Worm (Caenorhabditis elegans) whole organism, late embryonic: Measurements from ENCODE around the gene T08D2.8.
"Not testable (repeated sequence)": the region's sequence is repeated elsewhere in the genome, so short reads cannot be mapped to it uniquely, and the experiment has no call there.

Source experiments
- F13H6.1 ChIP-seq: sonication (generic microtip); optimal IDR thresholded peaks from 2 replicates; lab custom pipeline; 2016; ENCODE audit warnings: missing genetic modification characterization, missing compliant biosample characterization
- T23F11.4 ChIP-seq: fragments of 200-800 bp; sonication (Bioruptor generic); optimal IDR thresholded peaks from 2 replicates; lab custom pipeline; 2018; ENCODE audit warnings: mild to moderate bottlenecking, missing genetic modification characterization, missing compliant biosample characterization
- ahr-1 ChIP-seq: sonication (generic microtip); optimal IDR thresholded peaks from 2 replicates; lab custom pipeline; 2016; ENCODE audit warnings: missing genetic modification characterization, missing compliant biosample characterization
- ceh-19 ChIP-seq: fragments of 200-800 bp; sonication (Bioruptor generic); optimal IDR thresholded peaks from 2 replicates; lab custom pipeline; 2018; ENCODE audit warnings: mild to moderate bottlenecking, missing genetic modification characterization, missing compliant biosample characterization
- ceh-2 ChIP-seq: sonication (generic microtip); optimal IDR thresholded peaks from 2 replicates; lab custom pipeline; 2016; ENCODE audit warnings: missing genotype, missing genetic modification characterization, missing compliant biosample characterization
- ceh-34 ChIP-seq: sonication (generic microtip); optimal IDR thresholded peaks from 2 replicates; lab custom pipeline; 2016; ENCODE audit warnings: mild to moderate bottlenecking, missing genetic modification characterization, missing compliant biosample characterization
- ceh-48 ChIP-seq: sonication (generic microtip); optimal IDR thresholded peaks from 2 replicates; lab custom pipeline; 2016; ENCODE audit warnings: missing genetic modification characterization, inconsistent platforms, missing compliant biosample characterization
- ceh-6 ChIP-seq: fragments of 200-800 bp; sonication (Bioruptor generic); optimal IDR thresholded peaks from 2 replicates; lab custom pipeline; 2018; ENCODE audit warnings: mild to moderate bottlenecking, missing genetic modification characterization, missing compliant biosample characterization
- dmd-4 ChIP-seq: sonication (generic microtip); optimal IDR thresholded peaks from 2 replicates; lab custom pipeline; 2016; ENCODE audit warnings: borderline replicate concordance, missing genetic modification characterization, missing compliant biosample characterization
- hlh-13 ChIP-seq: fragments of 200-800 bp; sonication (Bioruptor generic); optimal IDR thresholded peaks from 2 replicates; lab custom pipeline; 2018; ENCODE audit warnings: mild to moderate bottlenecking, missing genetic modification characterization, missing compliant biosample characterization
- hlh-15 ChIP-seq: sonication (generic microtip); optimal IDR thresholded peaks from 2 replicates; lab custom pipeline; 2016; ENCODE audit warnings: missing genetic modification characterization, missing compliant biosample characterization
- hlh-30 ChIP-seq: sonication (generic microtip); optimal IDR thresholded peaks from 2 replicates; lab custom pipeline; 2017; ENCODE audit warnings: antibody characterized with exemption, missing genetic modification characterization, missing compliant biosample characterization; ENCODE audit not compliant: insufficient read depth
- madf-2 ChIP-seq: sonication (generic microtip); optimal IDR thresholded peaks from 2 replicates; lab custom pipeline; 2017; ENCODE audit warnings: missing genetic modification characterization, missing compliant biosample characterization
- nhr-11 ChIP-seq: fragments of 150-350 bp; optimal IDR thresholded peaks from 2 replicates; lab custom pipeline; 2014; ENCODE audit warnings: missing biosample characterization, missing genetic modification characterization
- pax-1 ChIP-seq: fragments of 150-350 bp; optimal IDR thresholded peaks from 2 replicates; lab custom pipeline; 2014; ENCODE audit warnings: missing biosample characterization, missing genetic modification characterization
- pha-2 ChIP-seq: sonication (generic microtip); optimal IDR thresholded peaks from 2 replicates; lab custom pipeline; 2017; ENCODE audit warnings: mild to moderate bottlenecking, missing genetic modification characterization, missing compliant biosample characterization
- pros-1 ChIP-seq: fragments of 150-350 bp; optimal IDR thresholded peaks from 2 replicates; lab custom pipeline; 2014; ENCODE audit warnings: missing biosample characterization, missing genetic modification reagents, missing genetic modification characterization
- ref-2 ChIP-seq: sonication (generic microtip); optimal IDR thresholded peaks from 2 replicates; lab custom pipeline; 2016; ENCODE audit warnings: missing genetic modification characterization, missing compliant biosample characterization
- rnt-1 ChIP-seq: sonication (generic microtip); optimal IDR thresholded peaks from 2 replicates; lab custom pipeline; 2016; ENCODE audit warnings: missing genetic modification characterization, missing compliant biosample characterization
- sox-2 ChIP-seq: fragments of 200-800 bp; sonication (Bioruptor generic); IDR thresholded peaks from 2 replicates; pipeline ENCODE4 v1.3.6; 2022; ENCODE audit warnings: missing genetic modification reagents, missing genetic modification characterization, missing compliant biosample characterization
- syd-9 ChIP-seq: sonication (generic microtip); optimal IDR thresholded peaks from 2 replicates; lab custom pipeline; 2016; ENCODE audit warnings: mild to moderate bottlenecking, missing genetic modification characterization, moderate library complexity, missing compliant biosample characterization
- ttx-3 ChIP-seq: sonication (generic microtip); optimal IDR thresholded peaks from 2 replicates; lab custom pipeline; 2016; ENCODE audit warnings: missing genetic modification reagents, missing genetic modification characterization, missing compliant biosample characterization
- unc-3 ChIP-seq, 2 experiments: fragments of 200-800 bp in 1 of 2; sonication (Bioruptor generic) in 1 of 2; sonication (generic microtip) in 1 of 2; conservative IDR thresholded peaks in 1 of 2; optimal IDR thresholded peaks in 1 of 2; 2 replicates each; pipeline versions ENCODE4 v1.3.6 to Lab custom; 2016 to 2022; ENCODE audit warnings: missing compliant biosample characterization in 2 of 2, missing genetic modification characterization in 2 of 2, missing genetic modification reagents in 1 of 2

Gene T08D2.8

ce11 chrX:183572-183971 lies 9.1 kb upstream of the T08D2.8 start:
- peak; percentile 25 for TF ChIP-seq ceh-48 (tag; lab: Kevin White, UChicago)

DNA sequence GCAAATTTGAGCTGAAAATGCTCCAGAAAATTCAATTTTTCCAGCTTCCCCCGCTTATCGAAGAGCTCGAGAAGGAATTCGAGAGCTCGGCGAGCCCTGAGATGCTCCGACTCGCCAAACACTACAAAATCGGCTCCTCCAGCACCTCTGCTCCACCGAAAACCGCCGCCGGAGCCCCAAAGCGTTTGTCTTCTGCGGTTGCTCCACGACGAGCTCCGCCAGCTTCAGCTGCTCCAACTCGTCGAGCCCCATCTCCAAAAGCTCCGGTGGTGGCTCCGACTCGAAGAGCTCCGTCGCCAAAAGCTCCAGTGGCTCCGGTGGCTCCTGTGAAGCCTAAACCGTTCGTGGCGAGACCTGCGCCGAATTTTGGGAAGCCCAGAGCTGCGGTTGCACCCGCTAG lies 3.8 kb downstream of the T08D2.8 start:
- no peak for TF ChIP-seq ceh-19 (GFP tag; lab: Kevin White, UChicago)
- no peak for TF ChIP-seq ceh-2 (tag; lab: Kevin White, UChicago)
- TF ChIP-seq ceh-34: no peak
- no peak for TF ChIP-seq madf-2 (tag; lab: Kevin White, UChicago)
- TF ChIP-seq ceh-6: no peak
- TF ChIP-seq hlh-15: no peak
- TF ChIP-seq hlh-13 (GFP tag; lab: Kevin White, UChicago): no peak
- no peak for TF ChIP-seq unc-3 (GFP tag; conservative IDR thresholded peaks at IDR 0.05; lab: Robert Waterston, UW)
- no peak for TF ChIP-seq unc-3 (tag; optimal IDR thresholded peaks at IDR 0.05; lab: Kevin White, UChicago)
- TF ChIP-seq, all 69 proteins: peak for 0

- not testable (repeated sequence) for TF ChIP-seq hlh-30 (tag; lab: Kevin White, UChicago); pax-1; rnt-1 (tag; lab: Kevin White, UChicago)
Measured at ce11 chrX:209695-210094, 17.1 kb downstream of the T08D2.8 start, which contains the start of gene Y73B3B.3. Gene Y73B3B.3 (plus strand): TSS chrX:209995.

DNA sequence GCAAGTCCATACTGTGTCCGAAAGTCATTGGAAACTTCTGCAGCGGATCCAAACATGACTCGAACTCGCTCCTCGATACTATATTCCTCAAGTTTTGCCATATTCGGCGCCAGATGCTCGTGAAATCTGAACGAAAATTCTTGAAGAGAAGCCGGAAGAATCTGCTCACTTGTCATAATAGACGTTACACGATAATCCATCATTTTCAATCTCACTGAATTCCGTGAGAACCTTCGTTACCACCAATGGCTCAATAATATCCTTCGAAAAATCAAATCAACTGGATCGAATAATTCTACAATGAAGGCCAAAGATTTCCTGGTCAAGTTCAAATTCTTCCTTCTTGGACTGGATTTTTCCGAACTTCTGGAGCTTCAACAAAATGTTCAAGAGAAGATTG lies 18.5 kb downstream of the T08D2.8 start, which contains the start of gene Y73B3B.1:
Y73B3B.1 (minus strand) TSS at position 101 of the 400 bp plus-strand sequence.
- TF ChIP-seq T23F11.4 (GFP tag; lab: Kevin White, UChicago); ref-2 (tag; lab: Kevin White, UChicago); nhr-11 (tag; lab: Kevin White, UChicago): not testable (repeated sequence)

DNA sequence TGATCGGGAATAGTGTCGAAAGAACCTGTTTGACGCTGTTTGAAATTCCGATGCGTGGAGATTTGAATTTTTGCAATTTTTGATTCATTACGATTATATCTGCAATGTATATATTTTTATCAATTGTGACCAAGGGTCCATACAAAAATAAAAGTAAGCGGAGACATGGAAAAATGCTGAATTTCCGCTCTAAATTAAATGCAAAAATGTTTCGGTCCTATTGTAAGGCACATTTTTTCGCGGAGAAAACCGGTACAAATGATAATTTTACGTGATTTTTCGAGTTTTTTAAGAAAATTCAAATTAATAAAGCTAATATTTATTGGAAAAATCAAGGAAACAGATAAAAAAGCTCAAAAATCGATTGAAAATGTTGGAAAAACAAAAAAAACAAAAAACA lies 22.9 kb downstream of the T08D2.8 start, which contains the start of gene set-28:
set-28 (minus strand) TSS at position 101 of the 400 bp plus-strand sequence.
- not testable (repeated sequence) for TF ChIP-seq sox-2; unc-3 (GFP tag; conservative IDR thresholded peaks at IDR 0.05; lab: Robert Waterston, UW); unc-3 (tag; optimal IDR thresholded peaks at IDR 0.05; lab: Kevin White, UChicago); syd-9 (tag; lab: Kevin White, UChicago)

- TF ChIP-seq ttx-3, pros-1, ahr-1 (tag; lab: Kevin White, UChicago): not testable (repeated sequence)
- TF ChIP-seq, all 69 proteins: peak for 0; not testable (repeated sequence) for 69
Measured at ce11 chrX:229374-229773, 36.7 kb downstream of the T08D2.8 start, which contains the start of gene AC8.3. Gene AC8.3 (minus strand): TSS chrX:229474.

ce11 chrX:239077-239476 lies 46.4 kb downstream of the T08D2.8 start, which contains the start of gene AC8.10:
Gene AC8.10 (minus strand): TSS chrX:239177.
- TF ChIP-seq dmd-4; F13H6.1 (tag; lab: Kevin White, UChicago); pha-2 (tag; lab: Kevin White, UChicago): not testable (repeated sequence)
